Worm (Caenorhabditis elegans) whole organism, early embryonic: ENCODE measurements around the gene flp-13.

Experiments
- B0310.2 ChIP-seq: sonication (generic microtip); optimal IDR thresholded peaks from 2 replicates; lab custom pipeline; 2016; ENCODE audit warnings: mild to moderate bottlenecking, missing genetic modification characterization, missing compliant biosample characterization
- F13C5.2 ChIP-seq: sonication (generic microtip); optimal IDR thresholded peaks from 2 replicates; lab custom pipeline; 2017; ENCODE audit warnings: mild to moderate bottlenecking, missing genetic modification characterization, inconsistent platforms, missing compliant biosample characterization
- aly-1 ChIP-seq: sonication (generic microtip); optimal IDR thresholded peaks from 2 replicates; lab custom pipeline; 2016; ENCODE audit warnings: missing genetic modification characterization, missing compliant biosample characterization
- ama-1 ChIP-seq: fragments of 150-350 bp; optimal IDR thresholded peaks from 2 replicates; lab custom pipeline; 2014
- ceh-13 ChIP-seq: fragments of 200-800 bp; sonication (Bioruptor generic); optimal IDR thresholded peaks from 2 replicates; lab custom pipeline; 2018; ENCODE audit warnings: mild to moderate bottlenecking, missing genetic modification characterization, missing compliant biosample characterization
- ceh-36 ChIP-seq: sonication (generic microtip); optimal IDR thresholded peaks from 2 replicates; lab custom pipeline; 2016; ENCODE audit warnings: missing genetic modification characterization, inconsistent platforms, missing compliant biosample characterization
- ets-7 ChIP-seq: sonication (generic microtip); optimal IDR thresholded peaks from 2 replicates; lab custom pipeline; 2016; ENCODE audit warnings: missing genotype, missing genetic modification characterization, missing compliant biosample characterization
- flt-1 ChIP-seq: fragments of 200-800 bp; sonication (Bioruptor generic); IDR thresholded peaks from 2 replicates; pipeline ENCODE4 v1.3.6; 2022; ENCODE audit warnings: missing genetic modification characterization, missing compliant biosample characterization
- hmbx-1 ChIP-seq: sonication (generic microtip); optimal IDR thresholded peaks from 2 replicates; lab custom pipeline; 2016; ENCODE audit warnings: mild to moderate bottlenecking, missing genetic modification characterization, missing compliant biosample characterization
- hmg-4 ChIP-seq: fragments of 200-800 bp; sonication (Bioruptor generic); optimal IDR thresholded peaks from 2 replicates; lab custom pipeline; 2018; ENCODE audit warnings: mild to moderate bottlenecking, missing genetic modification characterization, missing compliant biosample characterization
- hnd-1 ChIP-seq: sonication (generic microtip); optimal IDR thresholded peaks from 2 replicates; lab custom pipeline; 2016; ENCODE audit warnings: missing genetic modification characterization, missing compliant biosample characterization
- pes-1 ChIP-seq: fragments of 200-800 bp; sonication (Bioruptor generic); IDR thresholded peaks from 2 replicates; pipeline ENCODE4 v1.3.6; 2022; ENCODE audit warnings: missing genetic modification reagents, missing genetic modification characterization, missing compliant biosample characterization
- scrt-1 ChIP-seq: fragments of 200-800 bp; sonication (Bioruptor generic); IDR thresholded peaks from 2 replicates; pipeline ENCODE4 v1.3.6; 2022; ENCODE audit warnings: missing genetic modification characterization, missing compliant biosample characterization
- sea-1 ChIP-seq: fragments of 200-800 bp; sonication (Bioruptor generic); conservative IDR thresholded peaks from 2 replicates; pipeline ENCODE4 v1.3.6; 2022; ENCODE audit warnings: missing genetic modification characterization, missing compliant biosample characterization
- tbx-11 ChIP-seq: fragments of 200-800 bp; sonication (Bioruptor generic); IDR thresholded peaks from 2 replicates; pipeline ENCODE4 v1.3.6; 2022; ENCODE audit warnings: missing genetic modification characterization, missing compliant biosample characterization
- tbx-37 ChIP-seq: fragments of 200-800 bp; sonication (Bioruptor generic); conservative IDR thresholded peaks from 2 replicates; pipeline ENCODE4 v1.3.6; 2022; ENCODE audit warnings: missing genetic modification reagents, missing genetic modification characterization, missing compliant biosample characterization
- tra-4 ChIP-seq: sonication (generic microtip); optimal IDR thresholded peaks from 2 replicates; lab custom pipeline; 2017; ENCODE audit warnings: missing genetic modification characterization, missing compliant biosample characterization

flp-13 gene

DNA sequence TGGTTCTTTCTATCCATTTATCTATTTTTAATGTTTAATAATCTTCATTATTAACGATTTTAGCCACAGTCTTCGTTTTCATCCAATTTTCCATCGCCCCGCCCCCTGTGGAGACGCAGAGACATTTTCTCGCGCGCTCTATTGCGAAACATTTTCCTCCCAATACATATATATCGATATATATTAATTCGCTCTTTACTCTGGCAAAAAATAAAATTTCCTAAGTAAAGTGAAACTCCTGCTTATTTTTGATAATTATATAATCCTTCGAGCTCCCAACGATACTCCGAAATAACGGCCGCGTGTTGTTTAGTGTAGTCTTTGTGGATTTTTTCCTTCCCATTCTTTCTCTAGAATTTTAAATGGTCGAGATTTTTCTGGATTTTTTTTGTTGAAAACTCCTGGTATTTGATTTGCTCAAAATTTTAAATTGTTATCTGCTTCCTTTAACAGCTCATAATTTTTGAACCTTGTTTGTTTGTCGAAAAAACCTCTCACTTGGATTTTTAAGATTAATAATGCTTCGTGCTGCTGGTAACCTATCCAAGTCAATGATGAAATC lies 30.3 kb upstream of the flp-13 start, which contains the start of gene sucg-1:
sucg-1 (plus strand) TSS at position 512 of the 562 bp plus-strand sequence.
- no peak for TF ChIP-seq pes-1 (GFP tag; lab: Robert Waterston, UW)
- TF ChIP-seq hmg-4: no peak
- TF ChIP-seq tbx-11 (GFP tag; lab: Robert Waterston, UW): no peak
- no peak for TF ChIP-seq scrt-1
- no peak for TF ChIP-seq ceh-13 (GFP tag; lab: Kevin White, UChicago)
- no peak for TF ChIP-seq B0310.2 (tag; lab: Kevin White, UChicago)

ce11 chrIV:7727258-7727657 lies 29.0 kb upstream of the flp-13 start:
- no peak for TF ChIP-seq hmbx-1
- no peak for TF ChIP-seq tbx-37 (GFP tag; lab: Robert Waterston, UW)
- no peak for TF ChIP-seq ets-7 (tag; lab: Kevin White, UChicago)

DNA sequence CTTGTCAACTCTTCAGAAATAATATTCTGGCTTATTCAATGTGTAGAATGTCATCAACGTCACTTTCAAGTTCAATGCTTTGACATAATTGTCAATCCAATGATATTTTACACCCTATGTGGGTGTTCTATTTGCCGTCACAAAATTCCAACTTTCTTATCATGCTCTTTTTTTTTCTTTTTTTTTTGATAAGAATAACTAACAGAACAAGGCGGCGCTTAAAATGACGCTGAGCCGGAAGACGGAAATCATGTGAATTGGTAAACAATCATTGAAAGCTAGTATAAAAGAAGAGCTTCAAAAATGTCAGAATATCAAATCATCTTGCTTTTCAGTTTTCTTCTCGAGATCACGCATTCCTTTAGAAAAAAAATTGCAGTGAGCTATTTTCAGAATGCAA lies 28.1 kb upstream of the flp-13 start, which contains the start of gene C50F7.5:
C50F7.5 (plus strand) TSS at position 395 of the 400 bp plus-strand sequence.
- TF ChIP-seq aly-1 (no peak), tbx-11 (GFP tag; lab: Robert Waterston, UW) (no peak), tbx-37 (GFP tag; lab: Robert Waterston, UW) (no peak), F13C5.2 (tag; lab: Kevin White, UChicago) (no peak), hnd-1 (tag; lab: Kevin White, UChicago) (no peak), pes-1 (GFP tag; lab: Robert Waterston, UW) (no peak), flt-1 (GFP tag; lab: Robert Waterston, UW) (no peak), scrt-1 (no peak)

DNA sequence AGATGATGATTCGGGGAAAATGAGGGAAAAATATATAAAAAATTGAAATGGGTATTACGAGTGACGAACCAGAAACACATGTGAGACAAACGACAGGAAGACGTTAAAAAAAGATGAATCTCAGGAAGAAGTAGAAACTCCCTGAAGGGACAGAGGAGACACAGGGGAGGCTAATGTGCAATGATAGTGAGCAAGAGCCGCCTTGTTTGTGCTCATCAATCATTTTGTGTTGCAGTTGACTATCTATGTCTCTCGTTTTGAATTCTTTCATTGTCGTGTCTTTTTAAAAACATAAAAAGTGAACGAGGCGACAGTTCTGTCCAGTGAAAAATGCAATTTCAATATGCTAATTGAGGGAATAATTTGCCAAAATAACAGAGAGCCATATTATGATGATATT lies 26.7 kb upstream of the flp-13 start:
- no peak for TF ChIP-seq hnd-1 (tag; lab: Kevin White, UChicago)
- TF ChIP-seq ets-7 (tag; lab: Kevin White, UChicago): no peak
- no peak for TF ChIP-seq aly-1
- TF ChIP-seq tra-4 (tag; lab: Kevin White, UChicago): no peak
- no peak for TF ChIP-seq hmg-4
- TF ChIP-seq scrt-1: no peak
- TF ChIP-seq ceh-13 (GFP tag; lab: Kevin White, UChicago): no peak
- TF ChIP-seq flt-1 (GFP tag; lab: Robert Waterston, UW): no peak
- no peak for TF ChIP-seq tbx-37 (GFP tag; lab: Robert Waterston, UW)
- no peak for TF ChIP-seq sea-1 (GFP tag; lab: Robert Waterston, UW)
- no peak for TF ChIP-seq hmbx-1
- no peak for TF ChIP-seq ama-1 (lab: Kevin White, UChicago)
- TF ChIP-seq pes-1 (GFP tag; lab: Robert Waterston, UW): no peak
- no peak for TF ChIP-seq tbx-11 (GFP tag; lab: Robert Waterston, UW)
- no peak for TF ChIP-seq B0310.2 (tag; lab: Kevin White, UChicago)
- TF ChIP-seq ceh-36: no peak
- TF ChIP-seq F13C5.2 (tag; lab: Kevin White, UChicago): no peak

DNA sequence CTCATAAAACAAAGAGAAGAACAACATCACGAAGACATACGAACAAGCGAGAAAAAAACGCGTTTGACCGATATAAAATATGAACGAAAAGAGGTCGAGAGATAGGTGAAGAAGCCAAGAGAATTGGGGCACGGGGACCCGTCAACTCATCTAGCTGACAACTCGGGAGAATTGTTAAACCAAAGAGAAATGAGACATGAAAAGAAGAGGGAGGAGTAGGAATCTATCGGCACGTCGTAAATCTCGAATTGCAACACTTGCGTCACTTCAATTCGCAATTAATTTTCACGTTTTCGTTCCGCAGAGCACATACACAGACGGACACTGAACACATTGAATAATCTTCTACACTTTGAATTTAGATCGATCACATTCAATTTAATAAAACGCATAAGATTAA lies 25.3 kb upstream of the flp-13 start:
- TF ChIP-seq ama-1 (lab: Kevin White, UChicago) (no peak), aly-1 (no peak), ceh-13 (GFP tag; lab: Kevin White, UChicago) (no peak), scrt-1 (no peak), ceh-36 (no peak), pes-1 (GFP tag; lab: Robert Waterston, UW) (no peak), tbx-11 (GFP tag; lab: Robert Waterston, UW) (no peak), F13C5.2 (tag; lab: Kevin White, UChicago) (no peak), flt-1 (GFP tag; lab: Robert Waterston, UW) (no peak), B0310.2 (tag; lab: Kevin White, UChicago) (no peak), ets-7 (tag; lab: Kevin White, UChicago) (no peak)

- no peak for TF ChIP-seq ceh-13 (GFP tag; lab: Kevin White, UChicago)
- TF ChIP-seq B0310.2 (tag; lab: Kevin White, UChicago): no peak
- no peak for TF ChIP-seq flt-1 (GFP tag; lab: Robert Waterston, UW)
- no peak for TF ChIP-seq tbx-11 (GFP tag; lab: Robert Waterston, UW)
- no peak for TF ChIP-seq sea-1 (GFP tag; lab: Robert Waterston, UW)
- TF ChIP-seq hmg-4: no peak
- TF ChIP-seq scrt-1: no peak
- no peak for TF ChIP-seq ama-1 (lab: Kevin White, UChicago)
- no peak for TF ChIP-seq tra-4 (tag; lab: Kevin White, UChicago)
- no peak for TF ChIP-seq aly-1
- TF ChIP-seq hmbx-1: no peak
- TF ChIP-seq pes-1 (GFP tag; lab: Robert Waterston, UW): no peak
- no peak for TF ChIP-seq hnd-1 (tag; lab: Kevin White, UChicago)
- TF ChIP-seq tbx-37 (GFP tag; lab: Robert Waterston, UW): no peak
- no peak for TF ChIP-seq ceh-36
- TF ChIP-seq ets-7 (tag; lab: Kevin White, UChicago): no peak
- no peak for TF ChIP-seq F13C5.2 (tag; lab: Kevin White, UChicago)
Observed at ce11 chrIV:7722806-7723205, 24.6 kb upstream of the flp-13 start, which contains the start of gene C50F7.6. C50F7.6 (minus strand) TSS chrIV:7723199.

- TF ChIP-seq ceh-13 (GFP tag; lab: Kevin White, UChicago) (no peak), tra-4 (tag; lab: Kevin White, UChicago) (no peak), hnd-1 (tag; lab: Kevin White, UChicago) (no peak), flt-1 (GFP tag; lab: Robert Waterston, UW) (no peak), scrt-1 (no peak), sea-1 (GFP tag; lab: Robert Waterston, UW) (no peak), aly-1 (no peak)
Observed at ce11 chrIV:7717916-7718315, 19.7 kb upstream of the flp-13 start, which contains the start of gene F33D4.6. F33D4.6 (minus strand) TSS chrIV:7718016.

DNA sequence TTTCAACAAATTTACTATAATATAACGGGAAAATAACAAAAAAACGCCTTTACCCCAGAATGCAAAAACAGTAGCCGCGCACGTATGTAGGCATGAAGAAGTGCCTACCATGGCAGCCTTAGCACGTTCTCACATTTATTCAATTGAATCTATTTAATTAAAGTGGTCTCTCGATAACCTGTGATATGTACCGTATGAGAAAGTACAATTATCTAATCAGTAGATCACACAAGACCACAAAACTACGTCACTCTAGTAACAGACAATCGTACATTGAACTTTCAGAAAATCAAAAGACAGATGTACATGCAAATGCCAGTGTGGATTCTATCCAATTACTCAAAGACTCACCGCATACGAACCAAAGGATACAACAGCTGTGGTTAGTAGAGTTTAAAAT lies 14.0 kb upstream of the flp-13 start:
- TF ChIP-seq tbx-37 (GFP tag; lab: Robert Waterston, UW) (no peak), ceh-36 (no peak), pes-1 (GFP tag; lab: Robert Waterston, UW) (no peak), aly-1 (no peak), F13C5.2 (tag; lab: Kevin White, UChicago) (no peak), ceh-13 (GFP tag; lab: Kevin White, UChicago) (no peak), tbx-11 (GFP tag; lab: Robert Waterston, UW) (no peak), scrt-1 (no peak), hmg-4 (no peak), ets-7 (tag; lab: Kevin White, UChicago) (no peak), tra-4 (tag; lab: Kevin White, UChicago) (no peak), ama-1 (lab: Kevin White, UChicago) (no peak), B0310.2 (tag; lab: Kevin White, UChicago) (no peak), hnd-1 (tag; lab: Kevin White, UChicago) (no peak), sea-1 (GFP tag; lab: Robert Waterston, UW) (no peak), flt-1 (GFP tag; lab: Robert Waterston, UW) (no peak), hmbx-1 (no peak)
